Worm (Caenorhabditis elegans) whole organism, midembryonic: ENCODE measurements around the gene mrpl-46.

ENCODE experiments used
- T22C8.4 ChIP-seq: fragments of 200-800 bp; sonication (Bioruptor generic); IDR thresholded peaks from 2 replicates; pipeline ENCODE4 v1.3.6; 2022; ENCODE audit warnings: missing genetic modification characterization, missing compliant biosample characterization
- klf-2 ChIP-seq: fragments of 200-800 bp; sonication (Bioruptor generic); conservative IDR thresholded peaks from 2 replicates; pipeline ENCODE4 v1.3.6; 2022; ENCODE audit warnings: missing genetic modification reagents, missing genetic modification characterization, missing compliant biosample characterization
- med-1 ChIP-seq: sonication (generic microtip); optimal IDR thresholded peaks from 2 replicates; lab custom pipeline; 2017; ENCODE audit warnings: missing genetic modification characterization, mild to moderate bottlenecking, missing compliant biosample characterization, antibody characterized with exemption, missing genetic modification reagents; ENCODE audit not compliant: insufficient read depth
- ref-1 ChIP-seq: fragments of 200-800 bp; sonication (Bioruptor generic); conservative IDR thresholded peaks from 2 replicates; pipeline ENCODE4 v1.3.6; 2022; ENCODE audit warnings: missing genetic modification reagents, missing genetic modification characterization, missing compliant biosample characterization
- tab-1 ChIP-seq: fragments of 200-800 bp; sonication (Bioruptor generic); IDR thresholded peaks from 2 replicates; pipeline ENCODE4 v1.3.6; 2022; ENCODE audit warnings: missing genetic modification characterization, missing compliant biosample characterization
- ztf-29 ChIP-seq: fragments of 200-800 bp; sonication (Bioruptor generic); IDR thresholded peaks from 2 replicates; pipeline ENCODE4 v1.3.6; 2022; ENCODE audit warnings: missing genetic modification reagents, missing genetic modification characterization, missing compliant biosample characterization

ce11 chrIV:772931-773330, 27.7 kb upstream of the mrpl-46 start, which contains the start of gene mrpl-2:
- TF ChIP-seq klf-2 (GFP tag; lab: Robert Waterston, UW) (no peak), ref-1 (no peak), T22C8.4 (GFP tag; lab: Robert Waterston, UW) (no peak), ztf-29 (no peak), tab-1 (no peak), med-1 (GFP tag; lab: Kevin White, UChicago) (no peak)
